Worm (Caenorhabditis elegans): ENCODE data around the gene F49E11.2.
A peak's percentile ranks its signal among the peaks of the same experiment; 100 is the strongest.

Gene F49E11.2

ce11 chrIV:13075625-13076252, 37.0 kb upstream of the F49E11.2 start (continued):
- TF ChIP-seq pqm-1 (tag; optimal IDR thresholded peaks at IDR 0.05) (no peak), zip-4 (GFP tag; optimal IDR thresholded peaks at IDR 0.05) (no peak), alr-1 (tag; optimal IDR thresholded peaks at IDR 0.05; ENCODE audit: borderline replicate concordance) (no peak), blmp-1 (tag; optimal IDR thresholded peaks at IDR 0.05) (peak; percentile 69), dpl-1 (GFP tag; optimal IDR thresholded peaks at IDR 0.05) (peak in 1 of 3 experiments; percentile 3)

- TF ChIP-seq nhr-28 (tag; optimal IDR thresholded peaks at IDR 0.05) (no peak), ztf-11 (tag; optimal IDR thresholded peaks at IDR 0.05) (no peak)
Observed at ce11 chrIV:13071445-13071844, 32.7 kb upstream of the F49E11.2 start, which contains the start of gene scl-8. scl-8 (plus strand) TSS chrIV:13071745.

- TF ChIP-seq pag-3 (tag; optimal IDR thresholded peaks at IDR 0.05; ENCODE audit: borderline replicate concordance, insufficient read depth) (no peak), unc-30 (tag; optimal IDR thresholded peaks at IDR 0.05) (no peak), skn-1 (tag; optimal IDR thresholded peaks at IDR 0.05) (no peak), sup-37 (GFP tag; optimal IDR thresholded peaks at IDR 0.05) (no peak), lin-35 (GFP tag; optimal IDR thresholded peaks at IDR 0.05) (no peak), unc-130 (tag; optimal IDR thresholded peaks at IDR 0.05) (no peak), xbp-1 (tag; optimal IDR thresholded peaks at IDR 0.05) (no peak), dpl-1 (GFP tag; optimal IDR thresholded peaks at IDR 0.05) (no peak), nhr-237 (tag; optimal IDR thresholded peaks at IDR 0.05) (no peak), nhr-19 (GFP tag; conservative IDR thresholded peaks at IDR 0.05) (no peak), tbx-2 (tag; optimal IDR thresholded peaks at IDR 0.05) (no peak), sox-4 (tag; optimal IDR thresholded peaks at IDR 0.05) (no peak), nhr-84 (tag; optimal IDR thresholded peaks at IDR 0.05) (no peak), ets-5 (GFP tag; IDR thresholded peaks at IDR 0.05) (no peak), hlh-4 (tag; optimal IDR thresholded peaks at IDR 0.05) (no peak), ceh-82 (tag; optimal IDR thresholded peaks at IDR 0.05) (no peak), fos-1 (tag; optimal IDR thresholded peaks at IDR 0.05) (no peak)
Observed at ce11 chrIV:13070142-13070541, 31.4 kb upstream of the F49E11.2 start, which contains the start of gene scl-7. scl-7 (plus strand) TSS chrIV:13070442.

- TF ChIP-seq blmp-1 (tag; optimal IDR thresholded peaks at IDR 0.05) (no peak), F16B12.6 (tag; optimal IDR thresholded peaks at IDR 0.05) (no peak), efl-1 (optimal IDR thresholded peaks at IDR 0.05) (no peak), efl-1 (GFP tag; optimal IDR thresholded peaks at IDR 0.05 in 1 of 2) (no peak), ets-5 (GFP tag; IDR thresholded peaks at IDR 0.05) (no peak), lin-15B (tag; optimal IDR thresholded peaks at IDR 0.05) (no peak), mef-2 (tag; optimal IDR thresholded peaks at IDR 0.05) (no peak), lin-14 (GFP tag; optimal IDR thresholded peaks at IDR 0.05) (no peak), unc-130 (tag; optimal IDR thresholded peaks at IDR 0.05) (no peak), ama-1 (optimal IDR thresholded peaks at IDR 0.05) (no peak)
Observed at ce11 chrIV:13068451-13068850, 29.7 kb upstream of the F49E11.2 start, which contains the start of gene scl-6. scl-6 (plus strand) TSS chrIV:13068751.

ce11 chrIV:13067200-13067599, 28.4 kb upstream of the F49E11.2 start, which contains the start of gene col-131:
col-131 (minus strand) TSS chrIV:13067300.
- no peak for TF ChIP-seq blmp-1 (tag; optimal IDR thresholded peaks at IDR 0.05)
- no peak for TF ChIP-seq dpl-1 (GFP tag; optimal IDR thresholded peaks at IDR 0.05)
- TF ChIP-seq zag-1 (tag; optimal IDR thresholded peaks at IDR 0.05) = no peak
- no peak for TF ChIP-seq mep-1 (tag; optimal IDR thresholded peaks at IDR 0.05)
- TF ChIP-seq fkh-10 (GFP tag; optimal IDR thresholded peaks at IDR 0.05) = no peak
- no peak for TF ChIP-seq nhr-20 (tag; optimal IDR thresholded peaks at IDR 0.05)
- no peak for TF ChIP-seq ceh-90 (tag; optimal IDR thresholded peaks at IDR 0.05)
- TF ChIP-seq mab-9 (GFP tag; IDR thresholded peaks at IDR 0.05) = no peak
- TF ChIP-seq jun-1 (tag; optimal IDR thresholded peaks at IDR 0.05) = no peak
- TF ChIP-seq snu-23 (GFP tag; optimal IDR thresholded peaks at IDR 0.05) = no peak
- TF ChIP-seq ztf-4 (tag; optimal IDR thresholded peaks at IDR 0.05) = no peak
- TF ChIP-seq ceh-8 (GFP tag; optimal IDR thresholded peaks at IDR 0.05) = no peak
- no peak for TF ChIP-seq unc-30 (tag; optimal IDR thresholded peaks at IDR 0.05)
- no peak for TF ChIP-seq ceh-82 (tag; optimal IDR thresholded peaks at IDR 0.05)
- TF ChIP-seq lsy-2 (tag; optimal IDR thresholded peaks at IDR 0.05) = no peak
- no peak for TF ChIP-seq nhr-47 (tag; optimal IDR thresholded peaks at IDR 0.05)
- TF ChIP-seq lin-15B (tag; optimal IDR thresholded peaks at IDR 0.05) = no peak
- no peak for TF ChIP-seq isw-1 (GFP tag; IDR thresholded peaks at IDR 0.05)
- no peak for TF ChIP-seq unc-62 (GFP tag; optimal IDR thresholded peaks at IDR 0.05)
- no peak for TF ChIP-seq nhr-12 (tag; optimal IDR thresholded peaks at IDR 0.05)

All from whole organism, L1 larva.